Fruit fly (Drosophila melanogaster) whole organism, prepupa: Measurements from ENCODE around the gene Rpn9.

ENCODE experiments used
- Blimp-1 ChIP-seq: fragments of 200-800 bp; sonication (Bioruptor generic); optimal IDR thresholded peaks from 3 replicates; lab custom pipeline; 2017; ENCODE audit warnings: missing biosample characterization, missing genetic modification characterization, mild to moderate bottlenecking, moderate library complexity, missing genetic modification reagents
- CG10631 ChIP-seq: fragments of 200-800 bp; sonication (Bioruptor generic); optimal IDR thresholded peaks from 2 replicates; lab custom pipeline; 2016; ENCODE audit warnings: missing biosample characterization, missing genetic modification characterization
- CG10669 ChIP-seq: fragments of 200-800 bp; sonication (Bioruptor generic); optimal IDR thresholded peaks from 3 replicates; lab custom pipeline; 2018; ENCODE audit warnings: missing biosample characterization, mild to moderate bottlenecking, missing genetic modification characterization, moderate library complexity
- CG11294 ChIP-seq: fragments of 200-800 bp; sonication (Bioruptor generic); IDR thresholded peaks from 2 replicates; pipeline ENCODE4 v1.3.6; 2022; ENCODE audit warnings: missing biosample characterization, missing genetic modification characterization
- CG16779 ChIP-seq: fragments of 200-800 bp; sonication (Bioruptor generic); optimal IDR thresholded peaks from 3 replicates; lab custom pipeline; 2017; ENCODE audit warnings: missing biosample characterization, mild to moderate bottlenecking, missing genetic modification characterization
- CG3032 ChIP-seq: fragments of 200-800 bp; optimal IDR thresholded peaks from 2 replicates; lab custom pipeline; 2019; ENCODE audit warnings: missing biosample characterization, mild to moderate bottlenecking, missing genetic modification characterization, moderate library complexity
- CG31627 ChIP-seq: fragments of 200-800 bp; sonication (Bioruptor generic); optimal IDR thresholded peaks from 3 replicates; lab custom pipeline; 2016; ENCODE audit warnings: missing biosample characterization, missing genetic modification characterization
- CG32006 ChIP-seq: fragments of 200-800 bp; sonication (Bioruptor generic); optimal IDR thresholded peaks from 3 replicates; lab custom pipeline; 2017; ENCODE audit warnings: missing biosample characterization, mild to moderate bottlenecking, missing genetic modification characterization
- CG34406 ChIP-seq: fragments of 200-800 bp; sonication (Bioruptor generic); optimal IDR thresholded peaks from 3 replicates; lab custom pipeline; 2016; ENCODE audit warnings: missing biosample characterization, missing genetic modification characterization
- CG4318 ChIP-seq: fragments of 200-800 bp; sonication (Bioruptor generic); optimal IDR thresholded peaks from 3 replicates; lab custom pipeline; 2017; ENCODE audit warnings: missing biosample characterization, mild to moderate bottlenecking, missing genetic modification characterization
- CG6163 ChIP-seq: fragments of 200-800 bp; sonication (Bioruptor generic); IDR thresholded peaks from 3 replicates; pipeline ENCODE4 v1.3.6; 2022; ENCODE audit warnings: missing biosample characterization, missing genetic modification characterization
- CG6276 ChIP-seq: fragments of 200-800 bp; sonication (Bioruptor generic); optimal IDR thresholded peaks from 2 replicates; lab custom pipeline; 2017; ENCODE audit warnings: missing biosample characterization, mild to moderate bottlenecking, missing genetic modification characterization
- CG6792 ChIP-seq: fragments of 200-800 bp; sonication (Bioruptor generic); optimal IDR thresholded peaks from 3 replicates; lab custom pipeline; 2016; ENCODE audit warnings: missing biosample characterization, missing genetic modification characterization
- CG6808 ChIP-seq: fragments of 200-800 bp; sonication (Bioruptor generic); optimal IDR thresholded peaks from 3 replicates; lab custom pipeline; 2017; ENCODE audit warnings: missing biosample characterization, missing genetic modification characterization, mild to moderate bottlenecking, moderate library complexity, missing genetic modification reagents
- CG6854 ChIP-seq: fragments of 200-800 bp; sonication (Bioruptor generic); optimal IDR thresholded peaks from 2 replicates; lab custom pipeline; 2017; ENCODE audit warnings: missing biosample characterization, mild to moderate bottlenecking, missing genetic modification characterization
- CG7368 ChIP-seq: fragments of 200-800 bp; sonication (Bioruptor generic); optimal IDR thresholded peaks from 3 replicates; lab custom pipeline; 2016; ENCODE audit warnings: missing biosample characterization, missing genetic modification characterization
- CG8119 ChIP-seq: fragments of 200-800 bp; sonication (Bioruptor generic); IDR thresholded peaks from 3 replicates; pipeline ENCODE4 v1.3.6; 2022; ENCODE audit warnings: missing biosample characterization, missing genetic modification characterization
- CG8319 ChIP-seq: fragments of 200-800 bp; sonication (Bioruptor generic); optimal IDR thresholded peaks from 3 replicates; lab custom pipeline; 2016; ENCODE audit warnings: missing biosample characterization, missing genetic modification characterization
- CG8632 ChIP-seq: fragments of 200-800 bp; sonication (Bioruptor generic); optimal IDR thresholded peaks from 3 replicates; lab custom pipeline; 2016; ENCODE audit warnings: missing biosample characterization, missing genetic modification characterization
- Eip75B ChIP-seq: fragments of 200-800 bp; sonication (Bioruptor generic); optimal IDR thresholded peaks from 3 replicates; lab custom pipeline; 2016; ENCODE audit warnings: missing biosample characterization, missing genetic modification characterization
- Eip78C ChIP-seq: fragments of 200-800 bp; sonication (Bioruptor generic); peaks from one replicate; lab custom pipeline; 2016; ENCODE audit warnings: missing biosample characterization, missing genetic modification characterization
- Eip93F ChIP-seq: fragments of 200-800 bp; sonication (Bioruptor generic); optimal IDR thresholded peaks from 2 replicates; lab custom pipeline; 2016; ENCODE audit warnings: missing biosample characterization, mild to moderate bottlenecking, missing genetic modification characterization
- Gug ChIP-seq: fragments of 200-800 bp; sonication (Bioruptor generic); IDR thresholded peaks from 2 replicates; pipeline ENCODE4 v1.3.6; 2022; ENCODE audit warnings: missing biosample characterization, missing genetic modification characterization
- Hr38 ChIP-seq: sonication (Bioruptor generic); optimal IDR thresholded peaks from 2 replicates; lab custom pipeline; 2016; ENCODE audit warnings: missing biosample characterization, missing genetic modification characterization
- Hr4 ChIP-seq: fragments of 200-800 bp; sonication (Bioruptor generic); optimal IDR thresholded peaks from 3 replicates; lab custom pipeline; 2016; ENCODE audit warnings: missing biosample characterization, missing genetic modification characterization
- Lpt ChIP-seq: fragments of 200-800 bp; sonication (Bioruptor generic); optimal IDR thresholded peaks from 3 replicates; lab custom pipeline; 2016; ENCODE audit warnings: missing biosample characterization, missing genetic modification characterization
- Met ChIP-seq: fragments of 200-800 bp; sonication (Bioruptor generic); optimal IDR thresholded peaks from 3 replicates; lab custom pipeline; 2016; ENCODE audit warnings: missing biosample characterization, missing genetic modification characterization
- OdsH ChIP-seq: fragments of 200-800 bp; sonication (Bioruptor generic); optimal IDR thresholded peaks from 3 replicates; lab custom pipeline; 2016; ENCODE audit warnings: missing biosample characterization, missing genetic modification characterization
- Smox ChIP-seq: fragments of 200-800 bp; sonication (Bioruptor generic); optimal IDR thresholded peaks from 3 replicates; lab custom pipeline; 2016; ENCODE audit warnings: missing biosample characterization, missing genetic modification characterization
- Sox102F ChIP-seq: fragments of 200-800 bp; sonication (Bioruptor generic); optimal IDR thresholded peaks from 2 replicates; lab custom pipeline; 2016; ENCODE audit warnings: missing biosample characterization, mild to moderate bottlenecking, missing genetic modification characterization
- Sox14 ChIP-seq: fragments of 200-800 bp; sonication (Bioruptor generic); optimal IDR thresholded peaks from 3 replicates; lab custom pipeline; 2016; ENCODE audit warnings: missing biosample characterization, missing genetic modification characterization
- Sox15 ChIP-seq: fragments of 200-800 bp; sonication (Bioruptor generic); optimal IDR thresholded peaks from 3 replicates; lab custom pipeline; 2016; ENCODE audit warnings: missing biosample characterization, missing genetic modification characterization
- achi ChIP-seq: fragments of 200-800 bp; sonication (Bioruptor generic); optimal IDR thresholded peaks from 3 replicates; lab custom pipeline; 2016; ENCODE audit warnings: missing biosample characterization, missing genetic modification characterization
- cyc ChIP-seq: fragments of 200-800 bp; sonication (Bioruptor generic); optimal IDR thresholded peaks from 3 replicates; lab custom pipeline; 2016; ENCODE audit warnings: missing biosample characterization, missing genetic modification characterization
- dac ChIP-seq: fragments of 200-800 bp; sonication (Bioruptor generic); optimal IDR thresholded peaks from 2 replicates; lab custom pipeline; 2017; ENCODE audit warnings: missing biosample characterization, mild to moderate bottlenecking, missing genetic modification characterization
- dsx ChIP-seq: fragments of 200-800 bp; optimal IDR thresholded peaks from 3 replicates; lab custom pipeline; 2019; ENCODE audit warnings: missing biosample characterization, mild to moderate bottlenecking, missing genetic modification characterization, moderate library complexity; ENCODE audit not compliant: poor library complexity, severe bottlenecking
- eg ChIP-seq: fragments of 200-800 bp; sonication (Bioruptor generic); IDR thresholded peaks from 3 replicates; pipeline ENCODE4 v1.3.6; 2022; ENCODE audit warnings: missing biosample characterization, missing genetic modification characterization
- fd59A ChIP-seq: fragments of 200-800 bp; sonication (Bioruptor generic); optimal IDR thresholded peaks from 2 replicates; lab custom pipeline; 2017; ENCODE audit warnings: missing biosample characterization, mild to moderate bottlenecking, missing genetic modification characterization, missing genetic modification reagents
- fd85E ChIP-seq: fragments of 200-800 bp; sonication (Bioruptor generic); optimal IDR thresholded peaks from 3 replicates; lab custom pipeline; 2016; ENCODE audit warnings: missing biosample characterization, missing genetic modification characterization
- fkh ChIP-seq: fragments of 200-800 bp; sonication (Bioruptor generic); optimal IDR thresholded peaks from 3 replicates; lab custom pipeline; 2017; ENCODE audit warnings: missing biosample characterization, mild to moderate bottlenecking, missing genetic modification characterization, moderate library complexity
- lz ChIP-seq: fragments of 200-800 bp; sonication (Bioruptor generic); optimal IDR thresholded peaks from 3 replicates; lab custom pipeline; 2016; ENCODE audit warnings: missing biosample characterization, missing genetic modification characterization
- pdm3 ChIP-seq: fragments of 200-800 bp; sonication (Bioruptor generic); optimal IDR thresholded peaks from 3 replicates; lab custom pipeline; 2016; ENCODE audit warnings: missing biosample characterization, missing genetic modification characterization
- salr ChIP-seq, 2 experiments: fragments of 200-800 bp; sonication (Bioruptor generic); optimal IDR thresholded peaks; 3 replicates each; lab custom pipeline; 2016 to 2018; ENCODE audit warnings: missing biosample characterization in 2 of 2, missing genetic modification characterization in 2 of 2, mild to moderate bottlenecking in 1 of 2
- spab ChIP-seq: fragments of 200-800 bp; sonication (Bioruptor generic); optimal IDR thresholded peaks from 2 replicates; lab custom pipeline; 2017; ENCODE audit warnings: missing biosample characterization, mild to moderate bottlenecking, missing genetic modification characterization, missing genetic modification reagents
- ss ChIP-seq, 2 experiments: fragments of 200-800 bp; sonication (Bioruptor generic); optimal IDR thresholded peaks; 2 replicates in 1 of 2; 3 replicates in 1 of 2; lab custom pipeline; 2017 to 2018; ENCODE audit warnings: mild to moderate bottlenecking in 2 of 2, missing biosample characterization in 2 of 2, missing genetic modification characterization in 2 of 2, moderate library complexity in 1 of 2
- topi ChIP-seq: fragments of 200-800 bp; sonication (Bioruptor generic); optimal IDR thresholded peaks from 3 replicates; lab custom pipeline; 2016; ENCODE audit warnings: missing biosample characterization, missing genetic modification characterization

Rpn9 gene

DNA sequence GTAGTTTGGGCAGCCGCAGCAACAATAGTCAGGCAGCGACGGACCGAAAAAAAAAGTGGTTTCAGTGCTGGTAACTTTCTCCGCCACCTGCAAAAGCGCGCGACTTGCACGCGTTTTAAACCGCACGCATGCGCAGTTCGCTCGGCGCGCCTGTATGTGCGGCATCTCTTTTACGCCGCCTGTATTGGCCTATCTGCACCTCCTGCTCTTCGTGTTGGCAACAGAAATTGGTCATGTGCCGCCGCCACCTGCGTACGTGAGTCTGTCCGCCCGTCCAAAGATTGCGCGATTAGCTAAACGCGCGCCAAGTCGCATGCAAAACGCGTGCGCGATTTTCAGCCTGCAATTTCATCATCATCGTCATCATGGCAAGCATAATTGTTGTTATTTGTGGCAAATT is 2.4 kb upstream of the Rpn9 start:
- TF ChIP-seq fd59A (GFP tag; lab: Kevin White, UChicago) (no peak), dac (no peak), salr (GFP tag; optimal IDR thresholded peaks at IDR 0.05; lab: Kevin White, UChicago) (no peak), Sox15 (GFP tag; lab: Kevin White, UChicago) (no peak), ss (GFP tag; optimal IDR thresholded peaks at IDR 0.05; lab: Kevin White, UChicago) (peak in 1 of 2 experiments; percentile 11), CG6163 (GFP tag; lab: Robert Waterston, UW) (0 out of 3 replicates have a peak, but pooled peaks have one; percentile 10), achi (GFP tag; lab: Kevin White, UChicago) (no peak), Eip78C (GFP tag; lab: Kevin White, UChicago) (peak; percentile 36), CG10669 (GFP tag; lab: Kevin White, UChicago) (no peak), CG3032 (tag; lab: Kevin White, UChicago) (no peak)

DNA sequence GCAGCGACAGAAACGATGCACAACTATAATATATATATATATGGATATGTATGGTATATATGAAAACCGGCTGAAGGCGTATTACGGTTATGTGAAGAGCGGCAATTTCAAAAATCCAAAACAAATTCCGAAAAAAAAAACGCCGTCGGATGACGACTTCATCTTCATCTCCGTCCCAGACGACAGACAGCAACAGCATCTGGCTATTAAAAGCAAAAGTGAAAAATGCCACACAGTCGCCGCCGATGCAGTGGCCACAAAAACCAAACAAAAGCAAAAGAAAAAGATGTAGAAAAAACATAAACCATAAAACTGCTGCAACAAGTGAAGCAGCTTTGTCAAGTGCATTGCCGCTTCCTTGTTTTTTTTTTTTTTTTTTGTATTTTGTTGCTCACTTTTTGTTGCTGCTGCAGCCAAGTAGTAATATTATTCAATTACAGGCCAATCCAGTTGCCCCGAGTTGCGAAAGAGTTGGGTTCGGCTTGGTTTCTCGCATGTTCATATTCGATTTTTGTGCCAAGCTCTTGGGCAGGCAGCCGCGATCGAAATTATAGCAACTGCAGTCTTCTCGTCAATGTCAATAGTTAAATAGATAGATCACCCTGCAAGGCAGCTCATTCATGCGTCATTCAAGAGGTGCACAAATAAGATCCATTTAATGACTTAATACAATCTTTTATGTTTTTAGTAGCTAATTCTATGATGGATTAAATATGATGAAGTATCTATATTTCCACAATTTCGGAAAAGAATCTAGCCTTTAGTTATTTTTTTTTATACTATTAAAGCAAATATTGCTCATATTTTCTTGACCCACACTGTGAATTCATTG is 1.5 kb upstream of the Rpn9 start:
- TF ChIP-seq Sox14 (no peak), CG16779 (tag; lab: Kevin White, UChicago) (peak; percentile 52), Smox (GFP tag; lab: Kevin White, UChicago) (no peak), CG8119 (GFP tag; lab: Robert Waterston, UW) (peak; percentile 72), Sox102F (no peak), fd85E (GFP tag; lab: Kevin White, UChicago) (no peak), Blimp-1 (no peak), Lpt (peak; percentile 19), CG31627 (GFP tag; lab: Kevin White, UChicago) (no peak), eg (peak; percentile 65), CG32006 (GFP tag; lab: Kevin White, UChicago) (peak; percentile 76), CG10631 (GFP tag; lab: Kevin White, UChicago) (no peak), Hr4 (peak; percentile 69), CG8632 (GFP tag; lab: Kevin White, UChicago) (peak; percentile 19), CG4318 (peak; percentile 29), CG34406 (GFP tag; lab: Kevin White, UChicago) (peak; percentile 35), CG3032 (tag; lab: Kevin White, UChicago) (no peak), CG7368 (GFP tag; lab: Kevin White, UChicago) (no peak), lz (no peak), OdsH (GFP tag; lab: Kevin White, UChicago) (peak; percentile 26), CG6792 (GFP tag; lab: Kevin White, UChicago) (peak; percentile 40), pdm3 (GFP tag; lab: Kevin White, UChicago) (peak; percentile 23), CG6854 (GFP tag; lab: Kevin White, UChicago) (no peak), CG11294 (GFP tag; lab: Robert Waterston, UW) (no peak), CG8319 (no peak), Hr38 (GFP tag; lab: Kevin White, UChicago) (no peak), achi (GFP tag; lab: Kevin White, UChicago) (peak; percentile 40), CG6163 (GFP tag; lab: Robert Waterston, UW) (0 out of 3 replicates have a peak, but pooled peaks have one; percentile 36), Eip78C (GFP tag; lab: Kevin White, UChicago) (peak; percentile 61), fkh (no peak), spab (GFP tag; lab: Kevin White, UChicago) (peak; percentile 26), CG6808 (GFP tag; lab: Kevin White, UChicago) (peak; percentile 14), CG6276 (GFP tag; lab: Kevin White, UChicago) (peak; percentile 71), Eip75B (peak; percentile 37), topi (GFP tag; lab: Kevin White, UChicago) (no peak), Eip93F (GFP tag; lab: Kevin White, UChicago) (no peak), Sox15 (GFP tag; lab: Kevin White, UChicago) (no peak), ss (GFP tag; optimal IDR thresholded peaks at IDR 0.05; lab: Kevin White, UChicago) (peak; percentile 15 to 44), dsx (GFP tag; lab: Kevin White, UChicago) (peak; percentile 32), Met (GFP tag; lab: Kevin White, UChicago) (no peak), Gug (GFP tag; lab: Robert Waterston, UW) (no peak), cyc (GFP tag; lab: Kevin White, UChicago) (no peak), salr (GFP tag; optimal IDR thresholded peaks at IDR 0.05; lab: Kevin White, UChicago) (peak in 1 of 2 experiments; percentile 38), dac (peak; percentile 21)
